Worm (Caenorhabditis elegans): Measurements from ENCODE around the gene sars-1.

DNA sequence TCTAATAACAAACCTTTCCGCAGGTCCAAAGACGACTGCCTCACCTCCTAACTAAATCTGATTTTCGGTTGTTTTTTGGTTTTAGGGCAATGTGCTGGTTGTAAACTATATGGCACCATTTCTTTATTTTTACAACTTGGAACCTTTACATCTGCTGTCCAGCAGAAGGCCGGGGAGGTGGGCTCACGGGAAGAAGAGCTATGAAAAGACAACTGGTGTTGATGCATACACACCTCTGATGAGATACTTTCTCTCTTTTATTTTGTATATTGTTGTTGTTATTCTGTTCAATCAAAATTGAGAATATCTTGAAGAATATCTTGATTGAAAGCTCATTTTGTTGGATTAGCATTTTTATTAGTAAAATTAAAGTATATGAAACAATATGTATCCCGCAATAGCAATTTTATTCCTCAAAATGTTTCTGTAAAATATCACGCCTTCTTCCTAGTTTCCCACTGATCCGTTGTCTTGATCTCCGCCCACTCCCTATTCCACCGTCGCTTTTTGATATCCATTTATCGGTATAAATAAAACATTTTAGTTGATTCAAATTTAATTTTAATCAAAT, 25.8 kb upstream of the sars-1 start, which contains the start of gene dhp-2:
- TF ChIP-seq egl-5 (tag; optimal IDR thresholded peaks at IDR 0.05) (no peak), ama-1 (optimal IDR thresholded peaks at IDR 0.05) (no peak), fos-1 (tag; optimal IDR thresholded peaks at IDR 0.05) (no peak)
